In the genomic region with DNA sequence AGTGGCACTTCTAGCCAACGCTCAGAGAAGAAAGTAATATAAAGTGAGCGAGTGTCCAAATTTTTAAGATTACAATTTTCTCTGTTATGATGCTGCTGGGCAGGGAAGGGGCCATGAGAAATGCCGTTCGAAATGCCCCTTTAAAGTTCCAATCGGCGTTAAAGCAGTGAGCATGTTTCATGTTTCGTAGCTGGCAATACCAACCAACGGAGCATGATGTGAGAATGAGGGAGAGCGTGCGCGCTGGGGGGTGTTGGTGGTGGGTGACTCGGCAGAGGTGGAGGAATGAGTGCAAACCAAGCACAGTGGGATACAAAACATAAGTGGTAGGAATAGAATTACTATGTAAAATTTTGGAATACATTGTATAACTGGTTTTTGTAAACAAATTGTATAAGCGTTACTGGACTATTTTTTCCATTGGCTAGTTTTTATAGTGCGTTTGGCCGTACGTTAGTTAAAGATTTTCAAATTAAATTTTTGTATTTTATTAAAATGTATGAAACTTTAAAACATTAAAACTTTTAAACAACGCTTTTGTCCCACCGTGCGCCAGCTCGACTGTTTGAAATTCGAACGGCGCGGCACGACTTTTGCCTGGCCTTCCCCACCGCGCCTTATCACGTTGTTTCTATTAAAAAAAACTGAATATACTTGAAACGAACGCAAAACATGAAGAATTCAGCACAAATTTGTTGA, we compare ENCODE assay signal across 6 fruit fly cellular contexts.
A peak's percentile ranks its signal among the peaks of the same experiment; 100 is the strongest.
TF ChIP-seq lines count a peak whose summit lies in the region.

No protein-coding gene starts in this region.

- TF ChIP-seq CTCF in whole organism, embryonic (GFP tag; optimal IDR thresholded peaks at IDR 0.05; lab: Kevin White, UChicago): peak; percentile 82

TF ChIP-seq in whole organism, 6 proteins besides CTCF, POLR2A, EP300 and RAD21:
- TF ChIP-seq Dll (optimal IDR thresholded peaks at IDR 0.05; lab: Kevin White, UChicago): peak; percentile 19
- no peak for TF ChIP-seq pan (optimal IDR thresholded peaks at IDR 0.05; lab: Kevin White, UChicago)
TF ChIP-seq in whole organism: peak in this region for 1.

TF ChIP-seq in whole organism, adult, 20 proteins besides CTCF, POLR2A, EP300 and RAD21 (continues in another document):
- TF ChIP-seq CG12768 (GFP tag; optimal IDR thresholded peaks at IDR 0.05; lab: Kevin White, UChicago): peak; percentile 100
- TF ChIP-seq ovo (GFP tag; optimal IDR thresholded peaks at IDR 0.05; lab: Kevin White, UChicago): peak; percentile 99
- peak; percentile 99 for TF ChIP-seq pad (GFP tag; optimal IDR thresholded peaks at IDR 0.05; lab: Kevin White, UChicago)
- TF ChIP-seq CG14711 (tag; optimal IDR thresholded peaks at IDR 0.05; lab: Kevin White, UChicago): peak; percentile 98
- TF ChIP-seq cic (GFP tag; optimal IDR thresholded peaks at IDR 0.05; lab: Kevin White, UChicago): peak; percentile 97
- peak; percentile 99 for TF ChIP-seq kay (GFP tag; lab: Kevin White, UChicago; ENCODE audit: borderline replicate concordance)
- peak; percentile 100 for TF ChIP-seq Clk (GFP tag; optimal IDR thresholded peaks at IDR 0.05; lab: Kevin White, UChicago)
- peak; percentile 100 for TF ChIP-seq CG5204 (GFP tag; optimal IDR thresholded peaks at IDR 0.05; lab: Kevin White, UChicago)
- TF ChIP-seq Hr96 (GFP tag; optimal IDR thresholded peaks at IDR 0.05; lab: Kevin White, UChicago): peak; percentile 99
- peak; percentile 100 for TF ChIP-seq toe (GFP tag; optimal IDR thresholded peaks at IDR 0.05; lab: Kevin White, UChicago)
- TF ChIP-seq tj (GFP tag; optimal IDR thresholded peaks at IDR 0.05; lab: Kevin White, UChicago): peak; percentile 97
- TF ChIP-seq CG7045 (GFP tag; optimal IDR thresholded peaks at IDR 0.05; lab: Kevin White, UChicago): peak; percentile 100
- TF ChIP-seq Crg-1 (GFP tag; optimal IDR thresholded peaks at IDR 0.05; lab: Kevin White, UChicago): peak; percentile 99
- peak; percentile 99 for TF ChIP-seq bab1 (GFP tag; optimal IDR thresholded peaks at IDR 0.05; lab: Kevin White, UChicago)
- peak; percentile 100 for TF ChIP-seq CG11617 (GFP tag; optimal IDR thresholded peaks at IDR 0.05; lab: Kevin White, UChicago)

TF ChIP-seq in whole organism, embryonic, 481 proteins besides CTCF, POLR2A, EP300 and RAD21 (continues in another document):
- peak; percentile 91 for TF ChIP-seq CG15073 (GFP tag; optimal IDR thresholded peaks at IDR 0.05; lab: Kevin White, UChicago)
- TF ChIP-seq CG3995 (GFP tag; optimal IDR thresholded peaks at IDR 0.05; lab: Kevin White, UChicago): peak; percentile 90
- TF ChIP-seq B-H2 (GFP tag; optimal IDR thresholded peaks at IDR 0.05; lab: Kevin White, UChicago): peak; percentile 100
- TF ChIP-seq CG12236 (GFP tag; optimal IDR thresholded peaks at IDR 0.05; lab: Kevin White, UChicago): peak; percentile 98
- TF ChIP-seq NfI (GFP tag; optimal IDR thresholded peaks at IDR 0.05; lab: Kevin White, UChicago): peak; percentile 100
- peak; percentile 99 for TF ChIP-seq toy (GFP tag; IDR thresholded peaks at IDR 0.05; lab: Robert Waterston, UW)
- TF ChIP-seq CG1647 (GFP tag; optimal IDR thresholded peaks at IDR 0.05; lab: Kevin White, UChicago): peak; percentile 99
- TF ChIP-seq CG18619 (GFP tag; optimal IDR thresholded peaks at IDR 0.05; lab: Kevin White, UChicago): peak; percentile 100
- peak; percentile 28 for TF ChIP-seq gfzf (GFP tag; optimal IDR thresholded peaks at IDR 0.05; lab: Kevin White, UChicago)
- peak; percentile 99 for TF ChIP-seq CG17328 (GFP tag; IDR thresholded peaks at IDR 0.05; lab: Robert Waterston, UW)
- peak; percentile 100 for TF ChIP-seq CG31441 (GFP tag; IDR thresholded peaks at IDR 0.05; lab: Robert Waterston, UW)
- TF ChIP-seq seq (GFP tag; IDR thresholded peaks at IDR 0.05; lab: Robert Waterston, UW): peak; percentile 100
- peak; percentile 100 for TF ChIP-seq CG33557 (GFP tag; optimal IDR thresholded peaks at IDR 0.05; lab: Kevin White, UChicago)
- TF ChIP-seq CG5180 (GFP tag; optimal IDR thresholded peaks at IDR 0.05; lab: Kevin White, UChicago): peak; percentile 95
- TF ChIP-seq hth (optimal IDR thresholded peaks at IDR 0.05; lab: Kevin White, UChicago): no peak
- TF ChIP-seq Fer1 (GFP tag; optimal IDR thresholded peaks at IDR 0.05; lab: Kevin White, UChicago): peak; percentile 100

TF ChIP-seq in whole organism, prepupa, 60 proteins besides CTCF, POLR2A, EP300 and RAD21 (continues in another document):
- TF ChIP-seq CG11294 (GFP tag; IDR thresholded peaks at IDR 0.05; lab: Robert Waterston, UW): peak; percentile 100
- peak; percentile 100 for TF ChIP-seq Gug (GFP tag; IDR thresholded peaks at IDR 0.05; lab: Robert Waterston, UW)
- peak; percentile 100 for TF ChIP-seq acj6 (GFP tag; optimal IDR thresholded peaks at IDR 0.05; lab: Kevin White, UChicago)
- TF ChIP-seq dsx (GFP tag; optimal IDR thresholded peaks at IDR 0.05; lab: Kevin White, UChicago; ENCODE audit: poor library complexity, severe bottlenecking): peak; percentile 99
- TF ChIP-seq CG8632 (GFP tag; optimal IDR thresholded peaks at IDR 0.05; lab: Kevin White, UChicago): peak; percentile 99
- TF ChIP-seq CG10631 (GFP tag; optimal IDR thresholded peaks at IDR 0.05; lab: Kevin White, UChicago): peak; percentile 100
- peak; percentile 99 for TF ChIP-seq achi (GFP tag; optimal IDR thresholded peaks at IDR 0.05; lab: Kevin White, UChicago)
- peak; percentile 99 for TF ChIP-seq CG16779 (tag; optimal IDR thresholded peaks at IDR 0.05; lab: Kevin White, UChicago)
- TF ChIP-seq CG8319 (GFP tag; optimal IDR thresholded peaks at IDR 0.05; lab: Kevin White, UChicago): peak; percentile 99
- TF ChIP-seq Blimp-1 (GFP tag; optimal IDR thresholded peaks at IDR 0.05; lab: Kevin White, UChicago): peak; percentile 97
- peak; percentile 99 for TF ChIP-seq CG1621 (tag; optimal IDR thresholded peaks at IDR 0.05; lab: Kevin White, UChicago)
- TF ChIP-seq Eip75B (GFP tag; optimal IDR thresholded peaks at IDR 0.05; lab: Kevin White, UChicago): peak; percentile 100
- TF ChIP-seq net (GFP tag; optimal IDR thresholded peaks at IDR 0.05; lab: Kevin White, UChicago): peak; percentile 100
- peak; percentile 99 for TF ChIP-seq Ets21C (GFP tag; optimal IDR thresholded peaks at IDR 0.05; lab: Kevin White, UChicago)
- peak; percentile 99 for TF ChIP-seq Sox102F (GFP tag; optimal IDR thresholded peaks at IDR 0.05; lab: Kevin White, UChicago)
- TF ChIP-seq CG4318 (GFP tag; optimal IDR thresholded peaks at IDR 0.05; lab: Kevin White, UChicago): peak; percentile 100

TF ChIP-seq in whole organism, pupa, 21 proteins besides CTCF, POLR2A, EP300 and RAD21 (continues in another document):
- peak; percentile 100 for TF ChIP-seq CG32121 (GFP tag; IDR thresholded peaks at IDR 0.05; lab: Robert Waterston, UW)
- TF ChIP-seq EcR (GFP tag; optimal IDR thresholded peaks at IDR 0.05; lab: Kevin White, UChicago): peak; percentile 52
- peak; percentile 100 for TF ChIP-seq Ets98B (GFP tag; IDR thresholded peaks at IDR 0.05; lab: Robert Waterston, UW)
- TF ChIP-seq CG34367 (tag; optimal IDR thresholded peaks at IDR 0.05; lab: Kevin White, UChicago): peak; percentile 100
- TF ChIP-seq CG9948 (tag; optimal IDR thresholded peaks at IDR 0.05; lab: Kevin White, UChicago): peak; percentile 100
- TF ChIP-seq Pif1B (GFP tag; optimal IDR thresholded peaks at IDR 0.05; lab: Kevin White, UChicago): peak; percentile 99
- TF ChIP-seq Pif1A (GFP tag; optimal IDR thresholded peaks at IDR 0.05; lab: Kevin White, UChicago): peak; percentile 99
- peak; percentile 100 for TF ChIP-seq CG4496 (GFP tag; IDR thresholded peaks at IDR 0.05; lab: Robert Waterston, UW)
- TF ChIP-seq CG8159 (tag; optimal IDR thresholded peaks at IDR 0.05; lab: Kevin White, UChicago): peak; percentile 100
- peak; percentile 99 for TF ChIP-seq CG13204 (GFP tag; optimal IDR thresholded peaks at IDR 0.05; lab: Kevin White, UChicago)
- TF ChIP-seq rn (GFP tag; IDR thresholded peaks at IDR 0.05; lab: Robert Waterston, UW): peak; percentile 99
- peak; percentile 98 for TF ChIP-seq gl (tag; optimal IDR thresholded peaks at IDR 0.05; lab: Kevin White, UChicago)
- peak; percentile 100 for TF ChIP-seq CG8301 (tag; optimal IDR thresholded peaks at IDR 0.05; lab: Kevin White, UChicago)
- TF ChIP-seq CG10348 (GFP tag; IDR thresholded peaks at IDR 0.05; lab: Robert Waterston, UW): peak; percentile 100
- peak; percentile 99 for TF ChIP-seq D1 (tag; optimal IDR thresholded peaks at IDR 0.05; lab: Kevin White, UChicago)
- TF ChIP-seq CG15710 (tag; optimal IDR thresholded peaks at IDR 0.05; lab: Kevin White, UChicago): peak; percentile 100
- peak; percentile 100 for TF ChIP-seq CG17806 (tag; optimal IDR thresholded peaks at IDR 0.05; lab: Kevin White, UChicago)
- TF ChIP-seq fd96Ca (GFP tag; IDR thresholded peaks at IDR 0.05; lab: Robert Waterston, UW): peak; percentile 99

TF ChIP-seq in whole organism, wandering third instar larva, 38 proteins besides CTCF, POLR2A, EP300 and RAD21 (continues in another document):
- TF ChIP-seq CG9705 (GFP tag; optimal IDR thresholded peaks at IDR 0.05; lab: Kevin White, UChicago) (peak; percentile 99), foxo (GFP tag; optimal IDR thresholded peaks at IDR 0.05; lab: Kevin White, UChicago) (peak; percentile 90 to 100), lola (GFP tag; optimal IDR thresholded peaks at IDR 0.05; lab: Kevin White, UChicago) (no peak), brk (GFP tag; optimal IDR thresholded peaks at IDR 0.05; lab: Kevin White, UChicago) (peak; percentile 95), N (GFP tag; optimal IDR thresholded peaks at IDR 0.05; lab: Kevin White, UChicago) (no peak), OdsH (GFP tag; optimal IDR thresholded peaks at IDR 0.05; lab: Kevin White, UChicago) (peak; percentile 99), usp (GFP tag; optimal IDR thresholded peaks at IDR 0.05; lab: Kevin White, UChicago) (peak; percentile 22), ey (GFP tag; optimal IDR thresholded peaks at IDR 0.05; lab: Kevin White, UChicago) (peak; percentile 99), br (GFP tag; optimal IDR thresholded peaks at IDR 0.05; lab: Kevin White, UChicago) (peak; percentile 99), fru (GFP tag; optimal IDR thresholded peaks at IDR 0.05; lab: Kevin White, UChicago) (peak; percentile 99), dl (GFP tag; optimal IDR thresholded peaks at IDR 0.05; lab: Kevin White, UChicago; ENCODE audit: insufficient read depth in 1 of 2, partially characterized antibody in 2 of 2) (peak; percentile 52), woc (GFP tag; optimal IDR thresholded peaks at IDR 0.05; lab: Kevin White, UChicago) (peak; percentile 99), Abd-B (GFP tag; optimal IDR thresholded peaks at IDR 0.05; lab: Kevin White, UChicago) (no peak), CG32264 (GFP tag; optimal IDR thresholded peaks at IDR 0.05; lab: Kevin White, UChicago) (peak; percentile 95), Hr78 (GFP tag; optimal IDR thresholded peaks at IDR 0.05; lab: Kevin White, UChicago) (no peak), HLH106 (tag; optimal IDR thresholded peaks at IDR 0.05; lab: Kevin White, UChicago) (peak; percentile 100), dmrt93B (GFP tag; optimal IDR thresholded peaks at IDR 0.05; lab: Kevin White, UChicago) (peak; percentile 99), Myc (optimal IDR thresholded peaks at IDR 0.05; lab: Kevin White, UChicago) (no peak), Dfd (GFP tag; optimal IDR thresholded peaks at IDR 0.05; lab: Kevin White, UChicago) (peak; percentile 98), jim (GFP tag; optimal IDR thresholded peaks at IDR 0.05; lab: Kevin White, UChicago) (peak; percentile 73), Jra (GFP tag; optimal IDR thresholded peaks at IDR 0.05; lab: Kevin White, UChicago) (peak; percentile 97)
